Worm (Caenorhabditis elegans): ENCODE results near the gene C17B7.9.

Gene C17B7.9

ce11 chrV:3284629-3285028 lies 47.3 kb downstream of the C17B7.9 start, which contains the start of gene F35F10.5:
Gene F35F10.5, plus strand, starts transcription at chrV:3284929.
- TF ChIP-seq npax-4 (tag; optimal IDR thresholded peaks at IDR 0.05) (no peak), unc-42 (tag; optimal IDR thresholded peaks at IDR 0.05) (no peak), pag-3 (tag; optimal IDR thresholded peaks at IDR 0.05; ENCODE audit: borderline replicate concordance) (no peak), pqm-1 (tag; optimal IDR thresholded peaks at IDR 0.05) (no peak), unc-86 (tag; optimal IDR thresholded peaks at IDR 0.05) (no peak), eyg-1 (tag; optimal IDR thresholded peaks at IDR 0.05) (no peak), ceh-45 (GFP tag; IDR thresholded peaks at IDR 0.05) (no peak), pha-2 (tag; optimal IDR thresholded peaks at IDR 0.05) (no peak), fkh-6 (tag; optimal IDR thresholded peaks at IDR 0.05) (no peak), ztf-16 (tag; optimal IDR thresholded peaks at IDR 0.05) (no peak), ceh-22 (tag; optimal IDR thresholded peaks at IDR 0.05) (no peak), sox-2 (GFP tag; IDR thresholded peaks at IDR 0.05) (no peak), ceh-14 (tag; optimal IDR thresholded peaks at IDR 0.05) (no peak)

DNA sequence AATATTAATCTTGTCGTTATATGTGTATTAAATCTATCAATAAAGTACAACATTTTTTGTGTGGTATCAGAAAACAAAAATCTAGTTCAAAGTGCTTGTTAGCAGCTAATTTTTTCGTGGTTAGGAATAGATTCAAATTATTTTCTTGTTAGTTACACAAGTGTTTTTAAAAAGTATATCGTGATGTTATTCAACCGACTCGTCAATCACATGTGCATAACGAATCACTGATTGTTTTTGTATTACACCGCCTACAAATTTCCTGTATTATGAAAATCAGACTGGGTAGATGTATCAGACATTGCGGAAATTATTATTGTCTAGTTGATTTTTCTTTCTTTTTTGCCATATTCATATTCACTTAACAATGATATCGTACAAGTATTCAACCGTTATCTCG lies 49.0 kb downstream of the C17B7.9 start, which contains the start of gene str-64:
TSS of gene str-64 (plus strand) at position 301 of the 400 bp plus-strand sequence.
- no peak for TF ChIP-seq ceh-19 (GFP tag; optimal IDR thresholded peaks at IDR 0.05)
- TF ChIP-seq ceh-22 (tag; optimal IDR thresholded peaks at IDR 0.05): no peak
- no peak for TF ChIP-seq pax-1 (tag; optimal IDR thresholded peaks at IDR 0.05)

ce11 chrV:3281523-3281922 lies 50.4 kb downstream of the C17B7.9 start, which contains the start of gene T28A11.25:
Gene T28A11.25, plus strand, starts transcription at chrV:3281823.
- no peak for TF ChIP-seq fax-1 (tag; optimal IDR thresholded peaks at IDR 0.05)
- no peak for TF ChIP-seq pha-2 (tag; optimal IDR thresholded peaks at IDR 0.05)

Measured in whole organism, late embryonic.